Fruit fly (Drosophila melanogaster) whole organism, embryonic: ENCODE measurements around the gene dmrt11E.

Source experiments
- Aef1 ChIP-seq: fragments of 200-800 bp; sonication (Bioruptor generic); IDR thresholded peaks from 3 replicates; pipeline ENCODE4 v1.3.6; 2022; ENCODE audit warnings: missing biosample characterization, missing genetic modification characterization
- CG11723 ChIP-seq: fragments of 200-800 bp; sonication (Bioruptor generic); optimal IDR thresholded peaks from 2 replicates; lab custom pipeline; 2017; ENCODE audit warnings: missing biosample characterization, mild to moderate bottlenecking, missing genetic modification characterization
- CG12299 ChIP-seq: fragments of 200-800 bp; sonication (Bioruptor generic); optimal IDR thresholded peaks from 2 replicates; lab custom pipeline; 2018; ENCODE audit warnings: missing biosample characterization, mild to moderate bottlenecking, missing genetic modification characterization
- CG13624 ChIP-seq: fragments of 200-800 bp; sonication (Bioruptor generic); optimal IDR thresholded peaks from 2 replicates; lab custom pipeline; 2016; ENCODE audit warnings: missing biosample characterization, missing genetic modification characterization
- CG13894 ChIP-seq: fragments of 200-800 bp; sonication (Bioruptor generic); optimal IDR thresholded peaks from 3 replicates; lab custom pipeline; 2018; ENCODE audit warnings: missing biosample characterization, mild to moderate bottlenecking, missing genetic modification characterization, moderate library complexity
- CG15073 ChIP-seq: fragments of 200-800 bp; sonication (Bioruptor generic); optimal IDR thresholded peaks from 2 replicates; lab custom pipeline; 2016; ENCODE audit warnings: missing biosample characterization, missing genetic modification characterization
- CG1603 ChIP-seq: fragments of 200-800 bp; sonication (Bioruptor generic); optimal IDR thresholded peaks from 2 replicates; lab custom pipeline; 2019; ENCODE audit warnings: missing biosample characterization, mild to moderate bottlenecking, missing genetic modification characterization, moderate library complexity
- CG17328 ChIP-seq: fragments of 200-800 bp; sonication (Bioruptor generic); IDR thresholded peaks from 2 replicates; pipeline ENCODE4 v1.3.6; 2022; ENCODE audit warnings: missing biosample characterization, missing genetic modification characterization
- CG17385 ChIP-seq: fragments of 200-800 bp; sonication (Bioruptor generic); optimal IDR thresholded peaks from 3 replicates; lab custom pipeline; 2018; ENCODE audit warnings: missing biosample characterization, mild to moderate bottlenecking, missing genetic modification characterization
- CG17802 ChIP-seq: fragments of 200-800 bp; sonication (Bioruptor generic); optimal IDR thresholded peaks from 2 replicates; lab custom pipeline; 2018; ENCODE audit warnings: missing biosample characterization, mild to moderate bottlenecking, missing genetic modification characterization, moderate library complexity
- CG17829 ChIP-seq: fragments of 200-800 bp; optimal IDR thresholded peaks from 2 replicates; lab custom pipeline; 2019; ENCODE audit warnings: missing biosample characterization, mild to moderate bottlenecking, missing genetic modification characterization, moderate library complexity
- CG2875 ChIP-seq: fragments of 200-800 bp; sonication (Bioruptor generic); optimal IDR thresholded peaks from 2 replicates; lab custom pipeline; 2017; ENCODE audit warnings: missing biosample characterization, mild to moderate bottlenecking, missing genetic modification characterization, missing genetic modification reagents
- CG3065 ChIP-seq: fragments of 200-800 bp; sonication (Bioruptor generic); optimal IDR thresholded peaks from 2 replicates; lab custom pipeline; 2016; ENCODE audit warnings: missing biosample characterization, missing genetic modification characterization
- CG42726 ChIP-seq: fragments of 200-800 bp; sonication (Bioruptor generic); IDR thresholded peaks from 2 replicates; pipeline ENCODE4 v1.3.6; 2022; ENCODE audit warnings: missing biosample characterization, missing genetic modification characterization; ENCODE audit not compliant: partially characterized antibody
- CG7745 ChIP-seq: fragments of 200-800 bp; sonication (Bioruptor generic); optimal IDR thresholded peaks from 2 replicates; lab custom pipeline; 2018; ENCODE audit warnings: missing biosample characterization, mild to moderate bottlenecking, missing genetic modification characterization, moderate library complexity
- CG9817 ChIP-seq: fragments of 200-800 bp; sonication (Bioruptor generic); optimal IDR thresholded peaks from 2 replicates; lab custom pipeline; 2018; ENCODE audit warnings: missing biosample characterization, mild to moderate bottlenecking, missing genetic modification characterization, moderate library complexity
- CoRest ChIP-seq: fragments of 200-800 bp; sonication (Bioruptor generic); optimal IDR thresholded peaks from 3 replicates; lab custom pipeline; 2018; ENCODE audit warnings: missing biosample characterization, mild to moderate bottlenecking, missing genetic modification characterization, moderate library complexity
- Dbx ChIP-seq: fragments of 200-800 bp; sonication (Bioruptor generic); IDR thresholded peaks from 3 replicates; pipeline ENCODE4 v1.3.6; 2022; ENCODE audit warnings: missing biosample characterization, missing genetic modification characterization
- Gug ChIP-seq: fragments of 200-800 bp; sonication (Bioruptor generic); IDR thresholded peaks from 4 replicates; pipeline ENCODE4 v1.3.6; 2022; ENCODE audit warnings: missing biosample characterization, missing genetic modification characterization
- HLH54F ChIP-seq: fragments of 200-800 bp; sonication (Bioruptor generic); optimal IDR thresholded peaks from 3 replicates; lab custom pipeline; 2016; ENCODE audit warnings: missing biosample characterization, missing genetic modification characterization
- HmgD ChIP-seq: fragments of 200-800 bp; sonication (Bioruptor generic); optimal IDR thresholded peaks from 3 replicates; lab custom pipeline; 2016; ENCODE audit warnings: missing biosample characterization, missing genetic modification characterization
- Hmr ChIP-seq: fragments of 200-800 bp; sonication (Bioruptor generic); optimal IDR thresholded peaks from 3 replicates; lab custom pipeline; 2017; ENCODE audit warnings: mild to moderate bottlenecking, missing biosample characterization, missing genetic modification reagents, missing genetic modification characterization
- Hmx ChIP-seq: fragments of 200-800 bp; sonication (Bioruptor generic); optimal IDR thresholded peaks from 2 replicates; lab custom pipeline; 2016; ENCODE audit warnings: missing biosample characterization, missing genetic modification characterization
- Mad ChIP-seq: fragments of 200-800 bp; sonication (Bioruptor generic); optimal IDR thresholded peaks from 2 replicates; lab custom pipeline; 2016; ENCODE audit warnings: missing biosample characterization, missing genetic modification characterization
- Myb ChIP-seq: fragments of 200-800 bp; sonication (Bioruptor generic); optimal IDR thresholded peaks from 2 replicates; lab custom pipeline; 2016; ENCODE audit warnings: missing biosample characterization, missing genetic modification characterization
- NfI ChIP-seq: fragments of 200-800 bp; sonication (Bioruptor generic); optimal IDR thresholded peaks from 3 replicates; lab custom pipeline; 2018; ENCODE audit warnings: missing biosample characterization, mild to moderate bottlenecking, missing genetic modification characterization, moderate library complexity
- Rfx ChIP-seq: fragments of 200-800 bp; sonication (Bioruptor generic); IDR thresholded peaks from 2 replicates; pipeline ENCODE4 v1.3.6; 2022; ENCODE audit warnings: missing biosample characterization, missing genetic modification characterization
- Sox102F ChIP-seq: fragments of 200-800 bp; sonication (Bioruptor generic); optimal IDR thresholded peaks from 2 replicates; lab custom pipeline; 2018; ENCODE audit warnings: missing biosample characterization, mild to moderate bottlenecking, missing genetic modification characterization, moderate library complexity
- Xrp1 ChIP-seq: fragments of 200-800 bp; sonication (Bioruptor generic); IDR thresholded peaks from 2 replicates; pipeline ENCODE4 v1.3.6; 2022; ENCODE audit warnings: missing biosample characterization, missing genetic modification characterization
- ato ChIP-seq: fragments of 200-800 bp; sonication (Bioruptor generic); IDR thresholded peaks from 2 replicates; pipeline ENCODE4 v1.3.6; 2022; ENCODE audit warnings: missing biosample characterization, missing genetic modification characterization; ENCODE audit not compliant: partially characterized antibody
- bab2 ChIP-seq: fragments of 200-800 bp; sonication (Bioruptor generic); optimal IDR thresholded peaks from 2 replicates; lab custom pipeline; 2016; ENCODE audit warnings: missing biosample characterization, missing genetic modification characterization
- cas ChIP-seq: fragments of 200-800 bp; sonication (Bioruptor generic); IDR thresholded peaks from 2 replicates; pipeline ENCODE4 v1.3.6; 2022; ENCODE audit warnings: missing biosample characterization, missing genetic modification characterization
- cg ChIP-seq: fragments of 200-800 bp; sonication (Bioruptor generic); optimal IDR thresholded peaks from 3 replicates; lab custom pipeline; 2019; ENCODE audit warnings: missing biosample characterization, mild to moderate bottlenecking, missing genetic modification characterization, moderate library complexity
- ci ChIP-seq: fragments of 200-800 bp; sonication (Bioruptor generic); IDR thresholded peaks from 3 replicates; pipeline ENCODE4 v1.3.6; 2022; ENCODE audit warnings: missing biosample characterization, missing genetic modification characterization
- crc ChIP-seq: fragments of 200-800 bp; sonication (Bioruptor generic); optimal IDR thresholded peaks from 2 replicates; lab custom pipeline; 2016; ENCODE audit warnings: missing biosample characterization, missing genetic modification characterization
- dimm ChIP-seq: fragments of 200-800 bp; sonication (Bioruptor generic); IDR thresholded peaks from 2 replicates; pipeline ENCODE4 v1.3.6; 2022; ENCODE audit warnings: missing biosample characterization, missing genetic modification characterization
- dmrt11E ChIP-seq: fragments of 200-800 bp; sonication (Bioruptor generic); optimal IDR thresholded peaks from 3 replicates; lab custom pipeline; 2018; ENCODE audit warnings: missing biosample characterization, mild to moderate bottlenecking, missing genetic modification characterization, moderate library complexity
- ems ChIP-seq: fragments of 200-800 bp; sonication (Bioruptor generic); optimal IDR thresholded peaks from 3 replicates; lab custom pipeline; 2016; ENCODE audit warnings: missing biosample characterization, missing genetic modification characterization
- eve ChIP-seq, 2 experiments: fragments of >200 bp; optimal IDR thresholded peaks; 2 replicates each; lab custom pipeline; 2017; ENCODE audit warnings: missing biosample characterization in 2 of 2, missing genetic modification characterization in 2 of 2
- fd64A ChIP-seq: fragments of 200-800 bp; sonication (Bioruptor generic); optimal IDR thresholded peaks from 3 replicates; lab custom pipeline; 2018; ENCODE audit warnings: missing biosample characterization, mild to moderate bottlenecking, missing genetic modification characterization
- jing ChIP-seq: fragments of 200-800 bp; sonication (Bioruptor generic); optimal IDR thresholded peaks from 2 replicates; lab custom pipeline; 2018; ENCODE audit warnings: missing biosample characterization, mild to moderate bottlenecking, missing genetic modification characterization
- ken ChIP-seq: fragments of 200-800 bp; sonication (Bioruptor generic); IDR thresholded peaks from 3 replicates; pipeline ENCODE4 v1.3.6; 2022; ENCODE audit warnings: missing biosample characterization, missing genetic modification characterization
- lmd ChIP-seq: fragments of 200-800 bp; sonication (Bioruptor generic); IDR thresholded peaks from 2 replicates; pipeline ENCODE4 v1.3.6; 2022; ENCODE audit warnings: missing biosample characterization, missing genetic modification characterization
- pzg ChIP-seq: fragments of 200-800 bp; sonication (Bioruptor generic); optimal IDR thresholded peaks from 3 replicates; lab custom pipeline; 2018; ENCODE audit warnings: missing biosample characterization, mild to moderate bottlenecking, missing genetic modification characterization, moderate library complexity
- sc ChIP-seq, 3 experiments: fragments of >200 bp in 2 of 3; fragments of 200-800 bp in 1 of 3; sonication (Bioruptor generic) in 1 of 3; optimal IDR thresholded peaks; 2 replicates in 2 of 3; 3 replicates in 1 of 3; lab custom pipeline; 2017; ENCODE audit warnings: mild to moderate bottlenecking in 1 of 3, missing biosample characterization in 1 of 3, missing genetic modification characterization in 1 of 3, missing genetic modification reagents in 1 of 3
- sisA ChIP-seq: fragments of 200-800 bp; sonication (Bioruptor generic); IDR thresholded peaks from 2 replicates; pipeline ENCODE4 v1.3.6; 2022; ENCODE audit warnings: missing biosample characterization, missing genetic modification characterization
- slp2 ChIP-seq: fragments of 200-800 bp; sonication (Bioruptor generic); optimal IDR thresholded peaks from 2 replicates; lab custom pipeline; 2016; ENCODE audit warnings: missing biosample characterization, missing genetic modification characterization
- ssp ChIP-seq: fragments of 200-800 bp; sonication (Bioruptor generic); IDR thresholded peaks from 2 replicates; pipeline ENCODE4 v1.3.6; 2022; ENCODE audit warnings: missing biosample characterization, missing genetic modification characterization

dmrt11E gene

DNA sequence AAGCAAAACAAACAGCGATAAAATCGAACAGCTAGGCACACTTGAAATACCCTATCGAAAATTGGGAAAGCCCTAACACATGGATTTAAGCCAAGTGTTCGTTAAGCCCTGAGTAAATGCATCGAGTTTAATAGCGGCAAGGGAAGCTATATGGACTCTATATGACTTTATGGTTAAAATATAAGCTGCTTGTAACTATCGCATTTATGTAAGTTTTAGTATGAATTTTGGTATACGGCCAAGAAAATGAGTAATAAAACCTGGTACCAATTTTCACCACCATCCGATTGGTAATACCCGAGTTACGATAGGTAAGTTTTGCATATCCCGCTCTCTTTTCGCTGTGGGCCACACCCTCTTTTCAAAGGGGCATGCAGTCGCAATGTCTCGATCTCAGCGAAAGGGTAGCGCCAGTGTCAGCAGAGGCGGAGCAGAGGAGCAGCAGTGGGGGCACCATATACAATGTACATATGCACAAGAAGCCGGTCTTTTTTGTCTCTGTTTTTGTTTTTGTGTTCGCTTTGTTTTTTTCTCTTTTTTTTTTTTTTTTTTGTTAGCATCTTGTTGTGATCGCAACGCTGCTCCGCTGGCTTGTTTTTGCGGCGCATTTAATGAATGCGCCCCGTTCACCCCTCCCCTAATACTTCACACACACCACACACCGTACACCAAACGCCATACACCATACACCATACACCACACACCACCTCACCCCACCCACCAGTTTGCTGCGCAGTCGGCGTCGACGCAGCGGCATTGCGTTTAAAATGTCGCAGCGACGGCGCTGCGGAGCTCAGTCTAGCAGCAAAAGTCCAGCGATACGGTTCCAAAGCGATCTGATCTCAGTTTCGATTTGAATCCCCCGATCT, 36.2 kb downstream of the dmrt11E start, which contains the start of gene GstT4 (continued):
- TF ChIP-seq ssp (GFP tag; lab: Robert Waterston, UW) = peak; percentile 18; the same call in 1 of the 2 replicates
- no peak for TF ChIP-seq CG2875
- no peak for TF ChIP-seq CG15073 (GFP tag; lab: Kevin White, UChicago)
- no peak for TF ChIP-seq NfI (GFP tag; lab: Kevin White, UChicago)
- no peak for TF ChIP-seq eve (GFP tag; optimal IDR thresholded peaks at IDR 0.05; lab: Kevin White, UChicago)
- TF ChIP-seq CG9817 = no peak
- peak; percentile 74 for TF ChIP-seq ci (GFP tag; lab: Robert Waterston, UW)
- peak; percentile 76 for TF ChIP-seq slp2 (GFP tag; lab: Kevin White, UChicago)
- TF ChIP-seq pzg (GFP tag; lab: Kevin White, UChicago) = no peak
- peak; percentile 69; the same call in 2 of the 3 replicates for TF ChIP-seq Aef1 (GFP tag; lab: Robert Waterston, UW)
- peak; percentile 15 for TF ChIP-seq HmgD (GFP tag; lab: Kevin White, UChicago)
- no peak for TF ChIP-seq fd64A (GFP tag; lab: Kevin White, UChicago)
- TF ChIP-seq dmrt11E (tag; lab: Kevin White, UChicago) = peak; percentile 39
- no peak for TF ChIP-seq sc (optimal IDR thresholded peaks at IDR 0.05; lab: Kevin White, UChicago)
- no peak for TF ChIP-seq sc (GFP tag; optimal IDR thresholded peaks at IDR 0.05; lab: Kevin White, UChicago)
- peak; percentile 5 for TF ChIP-seq Hmx (GFP tag; lab: Kevin White, UChicago)
- TF ChIP-seq cg (GFP tag; lab: Kevin White, UChicago) = peak; percentile 19
- TF ChIP-seq sisA (GFP tag; lab: Robert Waterston, UW) = peak; percentile 57
- no peak for TF ChIP-seq Mad
- no peak for TF ChIP-seq CG17829 (tag; lab: Kevin White, UChicago)
- TF ChIP-seq bab2 = peak; percentile 0
- no peak for TF ChIP-seq CG13894 (tag; lab: Kevin White, UChicago)
- TF ChIP-seq CG7745 (tag; lab: Kevin White, UChicago) = no peak
- TF ChIP-seq CG11723 (GFP tag; lab: Kevin White, UChicago) = no peak
- TF ChIP-seq CG17802 (tag; lab: Kevin White, UChicago) = no peak
- peak; percentile 40 for TF ChIP-seq Sox102F (GFP tag; lab: Kevin White, UChicago)
- peak; percentile 55; the same call in 2 of the 4 replicates for TF ChIP-seq Gug (GFP tag; lab: Robert Waterston, UW)
- TF ChIP-seq CG12299 = no peak
- TF ChIP-seq ken (GFP tag; lab: Robert Waterston, UW) = 0 out of 3 replicates have a peak, but pooled peaks have one; percentile 35
- peak; percentile 39 for TF ChIP-seq CG3065
- TF ChIP-seq cas = no peak
- peak; percentile 42 for TF ChIP-seq crc (GFP tag; lab: Kevin White, UChicago)
- TF ChIP-seq ato (GFP tag; lab: Robert Waterston, UW) = no peak
- peak; percentile 59 for TF ChIP-seq CoRest (tag; lab: Kevin White, UChicago)
- peak; percentile 72 for TF ChIP-seq Dbx (GFP tag; lab: Robert Waterston, UW)
- no peak for TF ChIP-seq dimm
- peak; percentile 67 for TF ChIP-seq Myb (GFP tag; lab: Kevin White, UChicago)
- peak; percentile 84 for TF ChIP-seq CG13624 (GFP tag; lab: Kevin White, UChicago)
- TF ChIP-seq HLH54F (GFP tag; lab: Kevin White, UChicago) = peak; percentile 64
- peak; percentile 25 for TF ChIP-seq CG17385 (GFP tag; lab: Kevin White, UChicago)
- TF ChIP-seq lmd (GFP tag; lab: Robert Waterston, UW) = peak; percentile 54
- TF ChIP-seq Hmr = peak; percentile 23
- no peak for TF ChIP-seq jing (GFP tag; lab: Kevin White, UChicago)
- TF ChIP-seq Xrp1 (GFP tag; lab: Robert Waterston, UW) = peak; percentile 60
- peak; percentile 70 for TF ChIP-seq Rfx (GFP tag; lab: Robert Waterston, UW)
- peak; percentile 27 for TF ChIP-seq CG1603
- TF ChIP-seq CG17328 (GFP tag; lab: Robert Waterston, UW) = peak; percentile 30; the same call in 1 of the 2 replicates
- peak; percentile 22 for TF ChIP-seq ems (GFP tag; lab: Kevin White, UChicago)
- no peak for TF ChIP-seq CG42726 (GFP tag; lab: Robert Waterston, UW)
